Fruit fly (Drosophila melanogaster): Measurements from ENCODE around the gene CG33270.

DNA sequence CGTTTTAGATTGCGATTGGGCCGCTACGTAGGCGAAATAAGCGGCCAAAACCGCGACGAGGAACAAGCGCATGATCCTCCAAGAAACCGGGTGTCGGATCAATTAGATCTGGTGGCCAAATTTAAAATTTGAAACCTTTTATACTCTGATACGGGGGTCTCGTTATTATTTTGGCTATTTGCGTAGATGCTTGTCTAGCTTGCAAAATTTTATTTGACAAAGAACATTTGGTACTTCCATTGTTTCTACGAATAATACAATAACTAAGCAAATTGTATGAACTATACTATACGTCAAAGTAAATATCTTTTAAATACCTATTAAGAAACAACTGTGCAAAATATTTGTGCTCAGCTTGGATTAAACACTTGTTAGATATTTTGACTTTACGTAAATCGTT is 41.6 kb upstream of the CG33270 start, which contains the start of gene Muc68Ca:
- TF ChIP-seq Dll (optimal IDR thresholded peaks at IDR 0.05) = no peak
- no peak for TF ChIP-seq psq (optimal IDR thresholded peaks at IDR 0.05)
- no peak for TF ChIP-seq EcR (GFP tag; optimal IDR thresholded peaks at IDR 0.05)

Data from whole organism.